Worm (Caenorhabditis elegans): ENCODE results near the gene him-5.

The him-5 gene

DNA sequence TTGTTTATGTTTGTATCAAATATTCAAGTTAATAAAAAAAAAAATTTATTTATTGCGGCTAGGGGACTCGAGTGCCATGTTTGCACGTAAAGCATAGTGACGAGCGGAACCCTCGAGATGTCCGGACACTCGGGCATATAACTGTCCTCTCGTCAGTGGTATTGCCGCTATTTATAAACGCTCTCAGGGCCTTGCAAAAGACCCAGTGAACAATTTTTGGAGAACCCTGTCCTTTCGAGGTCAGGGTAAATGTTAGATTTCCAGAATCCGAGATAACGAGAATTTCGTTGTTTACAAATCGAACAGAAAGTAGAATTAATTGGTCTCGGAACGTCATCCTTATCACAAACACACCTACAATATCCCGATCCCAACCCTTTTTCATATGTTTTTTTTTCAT is 2.2 kb downstream of the him-5 start, which contains the start of gene D1086.3:
TSS of gene D1086.3 (plus strand) at position 390 of the 400 bp plus-strand sequence.
- TF ChIP-seq ceh-30 (tag; optimal IDR thresholded peaks at IDR 0.05) (no peak), ama-1 (optimal IDR thresholded peaks at IDR 0.05) (peak; percentile 72)

DNA sequence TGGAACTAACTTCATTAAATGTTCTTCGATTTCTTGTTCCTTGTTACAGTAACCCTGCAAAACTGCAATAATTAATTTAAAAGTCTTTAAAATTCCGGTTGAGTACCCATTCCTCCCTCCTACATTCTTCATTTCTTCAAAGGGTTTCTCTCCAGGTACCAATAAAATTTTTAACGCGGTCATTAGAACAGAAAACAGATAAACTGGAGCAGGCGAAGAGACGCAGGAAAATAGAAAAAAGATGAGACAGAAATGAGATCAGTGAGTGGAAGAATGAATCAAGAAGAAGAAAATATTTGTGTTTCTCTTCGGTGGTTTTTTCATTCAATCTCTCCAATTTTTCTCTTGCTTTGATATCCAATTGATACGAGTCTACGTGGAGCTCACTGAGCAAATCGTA is 3.6 kb downstream of the him-5 start, which contains the start of gene D1086.8:
TSS of gene D1086.8 (plus strand) at position 301 of the 400 bp plus-strand sequence.
- no peak for TF ChIP-seq pqm-1 (tag; optimal IDR thresholded peaks at IDR 0.05)
- TF ChIP-seq fkh-6 (tag; optimal IDR thresholded peaks at IDR 0.05) = no peak
- no peak for TF ChIP-seq tbx-7 (tag; optimal IDR thresholded peaks at IDR 0.05)
- no peak for TF ChIP-seq ceh-19 (GFP tag; optimal IDR thresholded peaks at IDR 0.05)
- TF ChIP-seq ref-2 (tag; optimal IDR thresholded peaks at IDR 0.05) = no peak
- TF ChIP-seq pat-9 (tag; optimal IDR thresholded peaks at IDR 0.05) = no peak
- TF ChIP-seq ceh-30 (tag; optimal IDR thresholded peaks at IDR 0.05) = no peak
- TF ChIP-seq nhr-11 (tag; optimal IDR thresholded peaks at IDR 0.05) = no peak
- no peak for TF ChIP-seq ceh-31 (tag; optimal IDR thresholded peaks at IDR 0.05)
- no peak for TF ChIP-seq sdc-2 (tag; optimal IDR thresholded peaks at IDR 0.05)
- no peak for TF ChIP-seq fkh-10 (GFP tag; optimal IDR thresholded peaks at IDR 0.05)
- TF ChIP-seq C08G9.2 (tag; optimal IDR thresholded peaks at IDR 0.05) = no peak

DNA sequence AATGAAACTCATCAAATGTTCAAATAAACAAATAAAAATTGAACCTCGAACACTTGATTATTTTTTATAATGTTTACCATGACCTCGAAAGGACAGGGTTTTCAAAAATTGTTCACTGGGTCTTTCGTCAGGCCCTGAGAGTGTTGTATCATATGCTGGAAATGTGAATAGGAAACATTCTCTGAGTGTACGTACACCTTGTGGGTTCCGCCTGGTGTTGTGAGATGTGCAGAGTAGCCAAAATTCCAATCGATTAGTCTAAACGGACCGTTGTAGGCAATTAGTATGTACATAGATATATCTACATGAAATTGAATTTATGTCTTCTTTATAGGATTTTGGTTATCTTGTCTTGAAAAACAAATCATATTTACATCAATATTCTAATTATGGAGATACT is 4.3 kb downstream of the him-5 start:
- TF ChIP-seq dve-1 (tag; optimal IDR thresholded peaks at IDR 0.05) (no peak), ceh-48 (tag; optimal IDR thresholded peaks at IDR 0.05) (no peak), ahr-1 (tag; optimal IDR thresholded peaks at IDR 0.05) (no peak), ceh-6 (GFP tag; optimal IDR thresholded peaks at IDR 0.05) (no peak), hlh-6 (tag; optimal IDR thresholded peaks at IDR 0.05) (no peak), ceh-34 (tag; optimal IDR thresholded peaks at IDR 0.05) (no peak), ceh-31 (tag; optimal IDR thresholded peaks at IDR 0.05) (no peak), ztf-16 (tag; optimal IDR thresholded peaks at IDR 0.05) (no peak), hlh-30 (tag; optimal IDR thresholded peaks at IDR 0.05; ENCODE audit: insufficient read depth) (no peak), ceh-19 (GFP tag; optimal IDR thresholded peaks at IDR 0.05) (no peak), ttx-3 (tag; optimal IDR thresholded peaks at IDR 0.05) (no peak), nhr-11 (tag; optimal IDR thresholded peaks at IDR 0.05) (no peak), sox-2 (GFP tag; IDR thresholded peaks at IDR 0.05) (no peak), unc-3 (GFP tag; conservative IDR thresholded peaks at IDR 0.05) (no peak), unc-3 (tag; optimal IDR thresholded peaks at IDR 0.05) (no peak), lin-11 (tag; optimal IDR thresholded peaks at IDR 0.05) (no peak), ceh-9 (tag; optimal IDR thresholded peaks at IDR 0.05) (no peak), madf-2 (tag; optimal IDR thresholded peaks at IDR 0.05) (no peak), F13H6.1 (tag; optimal IDR thresholded peaks at IDR 0.05) (no peak), fkh-6 (tag; optimal IDR thresholded peaks at IDR 0.05) (no peak), pat-9 (tag; optimal IDR thresholded peaks at IDR 0.05) (no peak)

ce11 chrV:14094953-14095352 is 4.7 kb downstream of the him-5 start:
- TF ChIP-seq unc-55 (GFP tag; optimal IDR thresholded peaks at IDR 0.05) (peak; percentile 9), eyg-1 (tag; optimal IDR thresholded peaks at IDR 0.05) (no peak)

DNA sequence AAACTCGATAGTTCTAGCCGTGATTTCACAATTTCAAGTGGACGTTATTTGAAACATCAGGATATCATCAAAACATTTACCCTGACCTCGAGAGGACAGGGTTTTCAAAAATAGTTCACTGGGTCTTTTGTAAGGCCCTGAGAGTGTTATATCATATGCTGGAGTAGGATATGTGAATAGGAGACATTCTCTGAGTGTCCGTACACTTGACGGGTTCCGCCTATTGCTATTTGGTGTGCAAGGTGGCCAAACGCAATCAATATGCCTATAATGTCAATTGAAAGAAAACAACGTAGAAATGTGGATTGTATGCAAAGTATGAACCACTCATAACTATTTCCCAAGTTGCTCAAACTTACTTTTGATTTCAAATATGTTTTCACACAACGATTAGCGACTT is 7.1 kb downstream of the him-5 start:
- TF ChIP-seq K02D7.2 (tag; optimal IDR thresholded peaks at IDR 0.05) (no peak), T23F11.4 (GFP tag; optimal IDR thresholded peaks at IDR 0.05) (no peak), dmd-4 (tag; optimal IDR thresholded peaks at IDR 0.05; ENCODE audit: borderline replicate concordance) (no peak), unc-3 (GFP tag; conservative IDR thresholded peaks at IDR 0.05) (no peak), unc-3 (tag; optimal IDR thresholded peaks at IDR 0.05) (no peak), gmeb-2 (tag; optimal IDR thresholded peaks at IDR 0.05) (no peak), hlh-13 (GFP tag; optimal IDR thresholded peaks at IDR 0.05) (no peak), mec-3 (tag; optimal IDR thresholded peaks at IDR 0.05; ENCODE audit: borderline replicate concordance) (no peak), ama-1 (optimal IDR thresholded peaks at IDR 0.05) (no peak)
